Fruit fly (Drosophila melanogaster) whole organism, embryonic: ENCODE results near the gene CG6236.
A peak's percentile ranks its signal among the peaks of the same experiment; 100 is the strongest.

Experiments
- Adf1 ChIP-seq: fragments of 200-800 bp; sonication (Bioruptor generic); IDR thresholded peaks from 2 replicates; pipeline ENCODE4 v1.3.6; 2022; ENCODE audit warnings: missing biosample characterization, missing genetic modification characterization
- Aef1 ChIP-seq: fragments of 200-800 bp; sonication (Bioruptor generic); IDR thresholded peaks from 3 replicates; pipeline ENCODE4 v1.3.6; 2022; ENCODE audit warnings: missing biosample characterization, missing genetic modification characterization
- CG10209 ChIP-seq: fragments of 200-800 bp; sonication (Bioruptor generic); optimal IDR thresholded peaks from 3 replicates; lab custom pipeline; 2017; ENCODE audit warnings: missing biosample characterization, mild to moderate bottlenecking, missing genetic modification characterization, missing genetic modification reagents
- CG10431 ChIP-seq: fragments of 200-800 bp; sonication (Bioruptor generic); optimal IDR thresholded peaks from 3 replicates; lab custom pipeline; 2018; ENCODE audit warnings: missing biosample characterization, mild to moderate bottlenecking, missing genetic modification characterization
- CG10543 ChIP-seq: fragments of 200-800 bp; sonication (Bioruptor generic); optimal IDR thresholded peaks from 3 replicates; lab custom pipeline; 2017; ENCODE audit warnings: missing biosample characterization, mild to moderate bottlenecking, missing genetic modification characterization, moderate library complexity
- CG10654 ChIP-seq: fragments of 200-800 bp; sonication (Bioruptor generic); optimal IDR thresholded peaks from 2 replicates; lab custom pipeline; 2016; ENCODE audit warnings: missing biosample characterization, missing genetic modification characterization
- CG12236 ChIP-seq: fragments of 200-800 bp; sonication (Bioruptor generic); optimal IDR thresholded peaks from 2 replicates; lab custom pipeline; 2016; ENCODE audit warnings: missing biosample characterization, missing genetic modification characterization
- CG1233 ChIP-seq: fragments of 200-800 bp; sonication (Bioruptor generic); optimal IDR thresholded peaks from 4 replicates; lab custom pipeline; 2018; ENCODE audit warnings: missing biosample characterization, mild to moderate bottlenecking, missing genetic modification characterization
- CG12391 ChIP-seq: fragments of 200-800 bp; sonication (Bioruptor generic); optimal IDR thresholded peaks from 3 replicates; lab custom pipeline; 2018; ENCODE audit warnings: missing biosample characterization, mild to moderate bottlenecking, missing genetic modification characterization, moderate library complexity
- CG12942 ChIP-seq: fragments of 200-800 bp; sonication (Bioruptor generic); optimal IDR thresholded peaks from 3 replicates; lab custom pipeline; 2016; ENCODE audit warnings: missing biosample characterization, missing genetic modification characterization
- CG15011 ChIP-seq: fragments of 200-800 bp; sonication (Bioruptor generic); optimal IDR thresholded peaks from 3 replicates; lab custom pipeline; 2018; ENCODE audit warnings: missing biosample characterization, mild to moderate bottlenecking, missing genetic modification characterization
- CG1529 ChIP-seq: fragments of 200-800 bp; sonication (Bioruptor generic); optimal IDR thresholded peaks from 3 replicates; lab custom pipeline; 2018; ENCODE audit warnings: missing biosample characterization, missing genetic modification characterization
- CG2129 ChIP-seq: fragments of 200-800 bp; sonication (Bioruptor generic); IDR thresholded peaks from 2 replicates; pipeline ENCODE4 v1.3.6; 2022; ENCODE audit warnings: missing biosample characterization, missing genetic modification characterization; ENCODE audit not compliant: partially characterized antibody
- CG30020 ChIP-seq: fragments of 200-800 bp; optimal IDR thresholded peaks from 2 replicates; lab custom pipeline; 2019; ENCODE audit warnings: missing biosample characterization, mild to moderate bottlenecking, missing genetic modification characterization, moderate library complexity
- CG31388 ChIP-seq: fragments of 200-800 bp; sonication (Bioruptor generic); optimal IDR thresholded peaks from 2 replicates; lab custom pipeline; 2016; ENCODE audit warnings: missing biosample characterization, missing genetic modification characterization
- CG31441 ChIP-seq: fragments of 200-800 bp; sonication (Bioruptor generic); IDR thresholded peaks from 2 replicates; pipeline ENCODE4 v1.3.6; 2022; ENCODE audit warnings: missing biosample characterization, missing genetic modification characterization
- CG32532 ChIP-seq: fragments of 200-800 bp; sonication (Bioruptor generic); IDR thresholded peaks from 2 replicates; pipeline ENCODE4 v1.3.6; 2022; ENCODE audit warnings: missing biosample characterization, missing genetic modification characterization
- CG32772 ChIP-seq: fragments of 200-800 bp; sonication (Bioruptor generic); IDR thresholded peaks from 2 replicates; pipeline ENCODE4 v1.3.6; 2022; ENCODE audit warnings: missing biosample characterization, missing genetic modification characterization
- CG42726 ChIP-seq: fragments of 200-800 bp; sonication (Bioruptor generic); IDR thresholded peaks from 2 replicates; pipeline ENCODE4 v1.3.6; 2022; ENCODE audit warnings: missing biosample characterization, missing genetic modification characterization; ENCODE audit not compliant: partially characterized antibody
- CG4820 ChIP-seq: fragments of 200-800 bp; sonication (Bioruptor generic); optimal IDR thresholded peaks from 3 replicates; lab custom pipeline; 2016; ENCODE audit warnings: missing biosample characterization, missing genetic modification characterization
- CG6654 ChIP-seq: fragments of 200-800 bp; sonication (Bioruptor generic); optimal IDR thresholded peaks from 2 replicates; lab custom pipeline; 2017; ENCODE audit warnings: missing biosample characterization, mild to moderate bottlenecking, missing genetic modification characterization
- CG9932 ChIP-seq: fragments of 200-800 bp; sonication (Bioruptor generic); IDR thresholded peaks from 2 replicates; pipeline ENCODE4 v1.3.6; 2022; ENCODE audit warnings: missing biosample characterization, missing genetic modification characterization
- Dp ChIP-seq: fragments of 200-800 bp; sonication (Bioruptor generic); optimal IDR thresholded peaks from 2 replicates; lab custom pipeline; 2018; ENCODE audit warnings: missing biosample characterization, mild to moderate bottlenecking, missing genetic modification characterization, moderate library complexity
- Fer3 ChIP-seq: fragments of 200-800 bp; sonication (Bioruptor generic); optimal IDR thresholded peaks from 2 replicates; lab custom pipeline; 2018; ENCODE audit warnings: missing biosample characterization, mild to moderate bottlenecking, missing genetic modification characterization, moderate library complexity
- Hmr ChIP-seq: fragments of 200-800 bp; sonication (Bioruptor generic); optimal IDR thresholded peaks from 3 replicates; lab custom pipeline; 2017; ENCODE audit warnings: mild to moderate bottlenecking, missing biosample characterization, missing genetic modification reagents, missing genetic modification characterization
- Jarid2 ChIP-seq: fragments of 200-800 bp; sonication (Bioruptor generic); optimal IDR thresholded peaks from 3 replicates; lab custom pipeline; 2017; ENCODE audit warnings: mild to moderate bottlenecking, missing biosample characterization, missing genetic modification reagents, missing genetic modification characterization
- Kr ChIP-seq: fragments of 200-800 bp; sonication (Bioruptor generic); optimal IDR thresholded peaks from 2 replicates; lab custom pipeline; 2017; ENCODE audit warnings: missing biosample characterization, mild to moderate bottlenecking, missing genetic modification characterization
- Lim3 ChIP-seq: fragments of 200-800 bp; sonication (Bioruptor generic); IDR thresholded peaks from 2 replicates; pipeline ENCODE4 v1.3.6; 2022; ENCODE audit warnings: missing biosample characterization, missing genetic modification characterization
- Lpt ChIP-seq: fragments of >200 bp; optimal IDR thresholded peaks from 2 replicates; lab custom pipeline; 2018; ENCODE audit warnings: missing biosample characterization, missing genetic modification characterization
- Mad ChIP-seq: fragments of 200-800 bp; sonication (Bioruptor generic); optimal IDR thresholded peaks from 2 replicates; lab custom pipeline; 2016; ENCODE audit warnings: missing biosample characterization, missing genetic modification characterization
- Mes4 ChIP-seq: fragments of 200-800 bp; sonication (Bioruptor generic); optimal IDR thresholded peaks from 2 replicates; lab custom pipeline; 2016; ENCODE audit warnings: missing biosample characterization, missing genetic modification characterization
- Rx ChIP-seq: fragments of 200-800 bp; sonication (Bioruptor generic); IDR thresholded peaks from 2 replicates; pipeline ENCODE4 v1.3.6; 2022; ENCODE audit warnings: missing biosample characterization, missing genetic modification characterization
- Sox100B ChIP-seq: fragments of 200-800 bp; sonication (Bioruptor generic); optimal IDR thresholded peaks from 3 replicates; lab custom pipeline; 2018; ENCODE audit warnings: missing biosample characterization, mild to moderate bottlenecking, missing genetic modification characterization
- az2 ChIP-seq: fragments of 200-800 bp; sonication (Bioruptor generic); optimal IDR thresholded peaks from 3 replicates; lab custom pipeline; 2016; ENCODE audit warnings: missing biosample characterization, missing genetic modification characterization
- bsh ChIP-seq, 2 experiments: fragments of 200-800 bp; sonication (Bioruptor generic); optimal IDR thresholded peaks; 2 replicates each; lab custom pipeline; 2017 to 2018; ENCODE audit warnings: mild to moderate bottlenecking in 2 of 2, missing biosample characterization in 2 of 2, missing genetic modification characterization in 2 of 2, moderate library complexity in 1 of 2
- crp ChIP-seq, 2 experiments: fragments of 200-800 bp; sonication (Bioruptor generic); optimal IDR thresholded peaks; 2 replicates in 1 of 2; 3 replicates in 1 of 2; lab custom pipeline; 2017; ENCODE audit warnings: missing biosample characterization in 2 of 2, missing genetic modification characterization in 2 of 2, mild to moderate bottlenecking in 1 of 2, moderate library complexity in 1 of 2
- cwo ChIP-seq: fragments of 200-800 bp; sonication (Bioruptor generic); optimal IDR thresholded peaks from 3 replicates; lab custom pipeline; 2017; ENCODE audit warnings: missing biosample characterization, missing genetic modification characterization, mild to moderate bottlenecking, moderate library complexity, missing genetic modification reagents
- fd3F ChIP-seq: fragments of 200-800 bp; sonication (Bioruptor generic); optimal IDR thresholded peaks from 2 replicates; lab custom pipeline; 2018; ENCODE audit warnings: missing biosample characterization, mild to moderate bottlenecking, missing genetic modification characterization, moderate library complexity
- fd96Cb ChIP-seq: fragments of 200-800 bp; sonication (Bioruptor generic); optimal IDR thresholded peaks from 2 replicates; lab custom pipeline; 2018; ENCODE audit warnings: missing biosample characterization, mild to moderate bottlenecking, missing genetic modification characterization, moderate library complexity
- ind ChIP-seq: fragments of 200-800 bp; sonication (Bioruptor generic); optimal IDR thresholded peaks from 3 replicates; lab custom pipeline; 2016; ENCODE audit warnings: missing biosample characterization, missing genetic modification characterization
- kay ChIP-seq: fragments of 200-800 bp; sonication (Bioruptor generic); optimal IDR thresholded peaks from 2 replicates; lab custom pipeline; 2016; ENCODE audit warnings: missing biosample characterization, missing genetic modification characterization
- lmd ChIP-seq: fragments of 200-800 bp; sonication (Bioruptor generic); IDR thresholded peaks from 2 replicates; pipeline ENCODE4 v1.3.6; 2022; ENCODE audit warnings: missing biosample characterization, missing genetic modification characterization
- org-1 ChIP-seq: fragments of 200-800 bp; sonication (Bioruptor generic); optimal IDR thresholded peaks from 2 replicates; lab custom pipeline; 2017; ENCODE audit warnings: missing biosample characterization, missing genetic modification characterization
- pita ChIP-seq: fragments of 200-800 bp; sonication (Bioruptor generic); optimal IDR thresholded peaks from 2 replicates; lab custom pipeline; 2017; ENCODE audit warnings: missing biosample characterization, mild to moderate bottlenecking, missing genetic modification characterization
- pum ChIP-seq: fragments of 200-800 bp; sonication (Bioruptor generic); optimal IDR thresholded peaks from 2 replicates; lab custom pipeline; 2016; ENCODE audit warnings: missing biosample characterization, missing genetic modification characterization
- repo ChIP-seq: fragments of 200-800 bp; sonication (Bioruptor generic); optimal IDR thresholded peaks from 2 replicates; lab custom pipeline; 2016; ENCODE audit warnings: missing biosample characterization, missing genetic modification characterization
- sqz ChIP-seq: fragments of 200-800 bp; sonication (Bioruptor generic); optimal IDR thresholded peaks from 3 replicates; lab custom pipeline; 2018; ENCODE audit warnings: missing biosample characterization, mild to moderate bottlenecking, missing genetic modification characterization
- tna ChIP-seq: fragments of 200-800 bp; sonication (Bioruptor generic); IDR thresholded peaks from 2 replicates; pipeline ENCODE4 v1.3.6; 2022; ENCODE audit warnings: missing biosample characterization, missing genetic modification characterization; ENCODE audit not compliant: partially characterized antibody
- zf30C ChIP-seq: fragments of 200-800 bp; sonication (Bioruptor generic); optimal IDR thresholded peaks from 3 replicates; lab custom pipeline; 2018; ENCODE audit warnings: missing biosample characterization, mild to moderate bottlenecking, missing genetic modification characterization

CG6236 gene

dm6 chr3R:15280619-15281334, 47.3 kb downstream of the CG6236 start (continued):
- peak; percentile 60 for TF ChIP-seq CG10431 (GFP tag; lab: Kevin White, UChicago)
- TF ChIP-seq CG15011 (GFP tag; lab: Kevin White, UChicago), result peak; percentile 12
- TF ChIP-seq CG1529, result peak; percentile 64
- no peak for TF ChIP-seq pita (GFP tag; lab: Kevin White, UChicago)
- TF ChIP-seq CG12391 (tag; lab: Kevin White, UChicago), result peak; percentile 80
- TF ChIP-seq CG42726 (GFP tag; lab: Robert Waterston, UW), result no peak
- TF ChIP-seq sqz (GFP tag; lab: Kevin White, UChicago), result peak; percentile 61
- peak in 1 of 2 experiments; percentile 71 for TF ChIP-seq bsh (GFP tag; optimal IDR thresholded peaks at IDR 0.05; lab: Kevin White, UChicago)
- TF ChIP-seq kay (GFP tag; lab: Kevin White, UChicago), result peak; percentile 19
- TF ChIP-seq az2, result peak; percentile 79
- peak; percentile 60 for TF ChIP-seq CG1233 (GFP tag; lab: Kevin White, UChicago)
- no peak for TF ChIP-seq CG32772 (GFP tag; lab: Robert Waterston, UW)
- TF ChIP-seq CG4820 (GFP tag; lab: Kevin White, UChicago), result peak; percentile 75
- no peak for TF ChIP-seq Adf1
- TF ChIP-seq CG31441, result peak; percentile 86
- TF ChIP-seq Hmr, result peak; percentile 50
- peak; percentile 63 for TF ChIP-seq ind
- peak; percentile 80 for TF ChIP-seq CG10209 (GFP tag; lab: Kevin White, UChicago)
- peak; percentile 61 for TF ChIP-seq zf30C (GFP tag; lab: Kevin White, UChicago)
- TF ChIP-seq CG12942 (GFP tag; lab: Kevin White, UChicago), result peak; percentile 53
- peak; percentile 86 for TF ChIP-seq Sox100B (GFP tag; lab: Kevin White, UChicago)
- TF ChIP-seq Mes4, result peak; percentile 30
- TF ChIP-seq fd96Cb (tag; lab: Kevin White, UChicago), result peak; percentile 78
- peak in 1 of 2 experiments; percentile 2 for TF ChIP-seq crp (GFP tag; optimal IDR thresholded peaks at IDR 0.05; lab: Kevin White, UChicago)
- TF ChIP-seq pum (GFP tag; lab: Kevin White, UChicago), result peak; percentile 20
- TF ChIP-seq fd3F (GFP tag; lab: Kevin White, UChicago), result peak; percentile 36
- TF ChIP-seq Lim3 (GFP tag; lab: Robert Waterston, UW), result no peak
- TF ChIP-seq CG10543 (GFP tag; lab: Kevin White, UChicago), result peak; percentile 35
- TF ChIP-seq Mad (GFP tag; lab: Kevin White, UChicago), result peak; percentile 32
- TF ChIP-seq CG6654, result peak; percentile 54
- TF ChIP-seq CG32532 (GFP tag; lab: Robert Waterston, UW), result peak; percentile 16; the same call in 1 of the 2 replicates
- TF ChIP-seq CG10654 (GFP tag; lab: Kevin White, UChicago), result peak; percentile 59
- TF ChIP-seq lmd, result peak; percentile 60
- TF ChIP-seq Aef1 (GFP tag; lab: Robert Waterston, UW), result no peak
- no peak for TF ChIP-seq CG9932 (GFP tag; lab: Robert Waterston, UW)
- TF ChIP-seq org-1 (GFP tag; lab: Kevin White, UChicago), result peak; percentile 61
- no peak for TF ChIP-seq CG12236 (GFP tag; lab: Kevin White, UChicago)
- TF ChIP-seq Dp (GFP tag; lab: Kevin White, UChicago), result no peak
- peak; percentile 2 for TF ChIP-seq Fer3 (tag; lab: Kevin White, UChicago)
- TF ChIP-seq tna (GFP tag; lab: Robert Waterston, UW), result no peak
- TF ChIP-seq CG31388, result no peak
- TF ChIP-seq CG2129 (GFP tag; lab: Robert Waterston, UW), result no peak
- TF ChIP-seq Lpt (GFP tag; lab: Kevin White, UChicago), result no peak
- TF ChIP-seq Kr, result no peak
- no peak for TF ChIP-seq repo (GFP tag; lab: Kevin White, UChicago)
- peak; percentile 45 for TF ChIP-seq CG30020 (tag; lab: Kevin White, UChicago)
- TF ChIP-seq Jarid2 (GFP tag; lab: Kevin White, UChicago), result no peak
- no peak for TF ChIP-seq Rx
- TF ChIP-seq cwo (GFP tag; lab: Kevin White, UChicago), result peak; percentile 27
